Worm (Caenorhabditis elegans) whole organism, late embryonic: ENCODE data around the gene gipc-1.

Source experiments
- T23F11.4 ChIP-seq: fragments of 200-800 bp; sonication (Bioruptor generic); optimal IDR thresholded peaks from 2 replicates; lab custom pipeline; 2018; ENCODE audit warnings: mild to moderate bottlenecking, missing genetic modification characterization, missing compliant biosample characterization
- ama-1 ChIP-seq: fragments of 150-350 bp; optimal IDR thresholded peaks from 2 replicates; lab custom pipeline; 2014
- ceh-34 ChIP-seq: sonication (generic microtip); optimal IDR thresholded peaks from 2 replicates; lab custom pipeline; 2016; ENCODE audit warnings: mild to moderate bottlenecking, missing genetic modification characterization, missing compliant biosample characterization
- fkh-6 ChIP-seq: sonication (generic microtip); optimal IDR thresholded peaks from 2 replicates; lab custom pipeline; 2016; ENCODE audit warnings: missing genetic modification characterization, missing compliant biosample characterization
- lin-11 ChIP-seq: fragments of 200-800 bp; sonication (Bioruptor generic); optimal IDR thresholded peaks from 2 replicates; lab custom pipeline; 2018; ENCODE audit warnings: mild to moderate bottlenecking, missing genetic modification characterization, missing compliant biosample characterization
- pag-3 ChIP-seq: sonication (generic microtip); optimal IDR thresholded peaks from 2 replicates; lab custom pipeline; 2016; ENCODE audit warnings: missing compliant biosample characterization, missing genetic modification characterization, borderline replicate concordance
- tbx-2 ChIP-seq: sonication (generic microtip); optimal IDR thresholded peaks from 2 replicates; lab custom pipeline; 2016; ENCODE audit warnings: missing genetic modification characterization, missing compliant biosample characterization
- ttx-3 ChIP-seq: sonication (generic microtip); optimal IDR thresholded peaks from 2 replicates; lab custom pipeline; 2016; ENCODE audit warnings: missing genetic modification reagents, missing genetic modification characterization, missing compliant biosample characterization
- zip-5 ChIP-seq: sonication (generic microtip); optimal IDR thresholded peaks from 2 replicates; lab custom pipeline; 2016; ENCODE audit warnings: missing genetic modification characterization, missing compliant biosample characterization

DNA sequence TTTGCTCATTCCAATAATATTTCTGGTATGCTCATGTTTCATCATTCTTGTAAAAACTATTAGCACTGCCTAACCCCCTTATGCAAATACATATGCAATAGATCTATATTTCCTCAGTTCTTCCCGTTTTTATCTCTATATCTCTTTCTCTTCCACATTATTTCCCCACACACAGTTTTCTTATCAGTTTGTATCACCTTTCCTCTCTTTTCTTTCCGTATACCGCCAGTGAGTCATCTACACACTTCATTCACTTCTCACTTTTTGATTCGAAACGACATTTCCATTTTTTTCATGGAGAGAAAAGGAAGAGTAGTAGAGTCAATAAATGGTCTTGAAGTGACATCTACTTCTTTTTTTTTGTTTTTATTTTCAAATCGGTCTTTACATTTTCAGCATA lies 35.8 kb downstream of the gipc-1 start:
- no peak for TF ChIP-seq ttx-3
- no peak for TF ChIP-seq ama-1
- TF ChIP-seq fkh-6: no peak
- no peak for TF ChIP-seq pag-3
- TF ChIP-seq ceh-34 (tag; lab: Kevin White, UChicago): no peak
- TF ChIP-seq lin-11: no peak
- no peak for TF ChIP-seq zip-5 (tag; lab: Kevin White, UChicago)
- no peak for TF ChIP-seq T23F11.4 (GFP tag; lab: Kevin White, UChicago)
- no peak for TF ChIP-seq tbx-2 (tag; lab: Kevin White, UChicago)
